Fruit fly (Drosophila melanogaster): ENCODE data around the gene narya.

dm6 chrX:19520376-19520775 is 45.5 kb downstream of the narya start:
- TF ChIP-seq D1 (tag; optimal IDR thresholded peaks at IDR 0.05) = no peak
- TF ChIP-seq CG32121 (GFP tag; IDR thresholded peaks at IDR 0.05) = no peak
- TF ChIP-seq CG12605 (GFP tag; IDR thresholded peaks at IDR 0.05) = no peak
- TF ChIP-seq CG34367 (tag; optimal IDR thresholded peaks at IDR 0.05) = no peak
- no peak for TF ChIP-seq CG10348 (GFP tag; IDR thresholded peaks at IDR 0.05)
- no peak for TF ChIP-seq fd96Ca (GFP tag; IDR thresholded peaks at IDR 0.05)
- no peak for TF ChIP-seq CG8301 (tag; optimal IDR thresholded peaks at IDR 0.05)
- TF ChIP-seq Pif1B (GFP tag; optimal IDR thresholded peaks at IDR 0.05) = no peak
